Worm (Caenorhabditis elegans) whole organism, late embryonic: ENCODE data around the gene mrps-26.
A peak's percentile ranks its signal among the peaks of the same experiment; 100 is the strongest.

Source experiments
- C08G9.2 ChIP-seq: sonication (generic microtip); optimal IDR thresholded peaks from 2 replicates; lab custom pipeline; 2016; ENCODE audit warnings: mild to moderate bottlenecking, missing genetic modification characterization, moderate library complexity, missing compliant biosample characterization
- C38D4.7 ChIP-seq: fragments of 200-800 bp; sonication (Bioruptor generic); optimal IDR thresholded peaks from 2 replicates; lab custom pipeline; 2018; ENCODE audit warnings: mild to moderate bottlenecking, missing genetic modification characterization, moderate library complexity, missing compliant biosample characterization
- F13H6.1 ChIP-seq: sonication (generic microtip); optimal IDR thresholded peaks from 2 replicates; lab custom pipeline; 2016; ENCODE audit warnings: missing genetic modification characterization, missing compliant biosample characterization
- Y22D7AL.16 ChIP-seq: sonication (generic microtip); optimal IDR thresholded peaks from 2 replicates; lab custom pipeline; 2016; ENCODE audit warnings: missing genetic modification characterization, missing compliant biosample characterization
- ahr-1 ChIP-seq: sonication (generic microtip); optimal IDR thresholded peaks from 2 replicates; lab custom pipeline; 2016; ENCODE audit warnings: missing genetic modification characterization, missing compliant biosample characterization
- ama-1 ChIP-seq: fragments of 150-350 bp; optimal IDR thresholded peaks from 2 replicates; lab custom pipeline; 2014
- ceh-14 ChIP-seq: sonication (generic microtip); optimal IDR thresholded peaks from 2 replicates; lab custom pipeline; 2016; ENCODE audit warnings: missing genotype, missing genetic modification characterization, missing compliant biosample characterization
- ceh-18 ChIP-seq: sonication (generic microtip); optimal IDR thresholded peaks from 2 replicates; lab custom pipeline; 2016; ENCODE audit warnings: missing genetic modification characterization, missing compliant biosample characterization
- ceh-22 ChIP-seq: sonication (generic microtip); optimal IDR thresholded peaks from 2 replicates; lab custom pipeline; 2017; ENCODE audit warnings: missing biosample characterization, missing genetic modification characterization
- ceh-31 ChIP-seq: sonication (generic microtip); optimal IDR thresholded peaks from 2 replicates; lab custom pipeline; 2016; ENCODE audit warnings: missing genetic modification characterization, missing compliant biosample characterization
- ceh-34 ChIP-seq: sonication (generic microtip); optimal IDR thresholded peaks from 2 replicates; lab custom pipeline; 2016; ENCODE audit warnings: mild to moderate bottlenecking, missing genetic modification characterization, missing compliant biosample characterization
- ceh-45 ChIP-seq: fragments of 200-800 bp; sonication (Bioruptor generic); IDR thresholded peaks from 2 replicates; pipeline ENCODE4 v1.3.6; 2022; ENCODE audit warnings: missing genetic modification reagents, missing genetic modification characterization, missing compliant biosample characterization
- ceh-48 ChIP-seq: sonication (generic microtip); optimal IDR thresholded peaks from 2 replicates; lab custom pipeline; 2016; ENCODE audit warnings: missing genetic modification characterization, inconsistent platforms, missing compliant biosample characterization
- ceh-6 ChIP-seq: fragments of 200-800 bp; sonication (Bioruptor generic); optimal IDR thresholded peaks from 2 replicates; lab custom pipeline; 2018; ENCODE audit warnings: mild to moderate bottlenecking, missing genetic modification characterization, missing compliant biosample characterization
- che-1 ChIP-seq: sonication (generic microtip); optimal IDR thresholded peaks from 2 replicates; lab custom pipeline; 2016; ENCODE audit warnings: mild to moderate bottlenecking, missing genetic modification characterization, missing compliant biosample characterization
- dve-1 ChIP-seq: sonication (generic microtip); optimal IDR thresholded peaks from 2 replicates; lab custom pipeline; 2017; ENCODE audit warnings: antibody characterized with exemption, mild to moderate bottlenecking, missing genetic modification characterization, missing compliant biosample characterization
- elt-2 ChIP-seq: sonication (generic microtip); optimal IDR thresholded peaks from 2 replicates; lab custom pipeline; 2016; ENCODE audit warnings: missing genetic modification reagents, missing genetic modification characterization, missing compliant biosample characterization
- elt-4 ChIP-seq: sonication (generic microtip); optimal IDR thresholded peaks from 2 replicates; lab custom pipeline; 2016; ENCODE audit warnings: missing genetic modification characterization, missing compliant biosample characterization
- ets-4 ChIP-seq: sonication (generic microtip); optimal IDR thresholded peaks from 2 replicates; lab custom pipeline; 2016; ENCODE audit warnings: missing genetic modification characterization, missing compliant biosample characterization
- fkh-10 ChIP-seq: fragments of 150-350 bp; optimal IDR thresholded peaks from 2 replicates; lab custom pipeline; 2014; ENCODE audit warnings: missing biosample characterization, missing genetic modification reagents, missing genetic modification characterization
- fkh-6 ChIP-seq: sonication (generic microtip); optimal IDR thresholded peaks from 2 replicates; lab custom pipeline; 2016; ENCODE audit warnings: missing genetic modification characterization, missing compliant biosample characterization
- gmeb-2 ChIP-seq: sonication (generic microtip); optimal IDR thresholded peaks from 2 replicates; lab custom pipeline; 2016; ENCODE audit warnings: missing genetic modification characterization, inconsistent platforms, missing compliant biosample characterization
- hlh-15 ChIP-seq: sonication (generic microtip); optimal IDR thresholded peaks from 2 replicates; lab custom pipeline; 2016; ENCODE audit warnings: missing genetic modification characterization, missing compliant biosample characterization
- hlh-30 ChIP-seq: sonication (generic microtip); optimal IDR thresholded peaks from 2 replicates; lab custom pipeline; 2017; ENCODE audit warnings: antibody characterized with exemption, missing genetic modification characterization, missing compliant biosample characterization; ENCODE audit not compliant: insufficient read depth
- hlh-8 ChIP-seq: sonication (generic microtip); optimal IDR thresholded peaks from 2 replicates; lab custom pipeline; 2016; ENCODE audit warnings: missing genotype, missing genetic modification characterization, missing compliant biosample characterization
- lim-6 ChIP-seq: sonication (generic microtip); optimal IDR thresholded peaks from 2 replicates; lab custom pipeline; 2016; ENCODE audit warnings: missing genetic modification characterization, missing compliant biosample characterization
- madf-2 ChIP-seq: sonication (generic microtip); optimal IDR thresholded peaks from 2 replicates; lab custom pipeline; 2017; ENCODE audit warnings: missing genetic modification characterization, missing compliant biosample characterization
- mec-3 ChIP-seq: sonication (generic microtip); optimal IDR thresholded peaks from 2 replicates; lab custom pipeline; 2016; ENCODE audit warnings: borderline replicate concordance, missing genetic modification characterization, missing compliant biosample characterization
- nfya-1 ChIP-seq: sonication (generic microtip); optimal IDR thresholded peaks from 2 replicates; lab custom pipeline; 2017; ENCODE audit warnings: missing genetic modification characterization, mild to moderate bottlenecking, missing compliant biosample characterization, antibody characterized with exemption, moderate library complexity
- nhr-232 ChIP-seq: sonication (generic microtip); optimal IDR thresholded peaks from 2 replicates; lab custom pipeline; 2016; ENCODE audit warnings: missing genetic modification characterization, missing compliant biosample characterization
- npax-4 ChIP-seq: sonication (generic microtip); optimal IDR thresholded peaks from 2 replicates; lab custom pipeline; 2016; ENCODE audit warnings: missing genetic modification characterization, missing compliant biosample characterization
- pag-3 ChIP-seq: sonication (generic microtip); optimal IDR thresholded peaks from 2 replicates; lab custom pipeline; 2016; ENCODE audit warnings: missing compliant biosample characterization, missing genetic modification characterization, borderline replicate concordance
- pha-2 ChIP-seq: sonication (generic microtip); optimal IDR thresholded peaks from 2 replicates; lab custom pipeline; 2017; ENCODE audit warnings: mild to moderate bottlenecking, missing genetic modification characterization, missing compliant biosample characterization
- pha-4 ChIP-seq: fragments of 150-350 bp; optimal IDR thresholded peaks from 2 replicates; lab custom pipeline; 2018; ENCODE audit warnings: missing biosample characterization, missing genetic modification reagents, missing genetic modification characterization
- pqm-1 ChIP-seq: sonication (generic microtip); optimal IDR thresholded peaks from 2 replicates; lab custom pipeline; 2016; ENCODE audit warnings: missing genetic modification characterization, missing compliant biosample characterization
- pros-1 ChIP-seq: fragments of 150-350 bp; optimal IDR thresholded peaks from 2 replicates; lab custom pipeline; 2014; ENCODE audit warnings: missing biosample characterization, missing genetic modification reagents, missing genetic modification characterization
- sdc-2 ChIP-seq: sonication (generic microtip); optimal IDR thresholded peaks from 2 replicates; lab custom pipeline; 2016; ENCODE audit warnings: missing genotype, missing genetic modification characterization, missing compliant biosample characterization
- sox-4 ChIP-seq: sonication (generic microtip); optimal IDR thresholded peaks from 2 replicates; lab custom pipeline; 2017; ENCODE audit warnings: mild to moderate bottlenecking, missing genetic modification characterization, inconsistent platforms, missing compliant biosample characterization
- tbx-2 ChIP-seq: sonication (generic microtip); optimal IDR thresholded peaks from 2 replicates; lab custom pipeline; 2016; ENCODE audit warnings: missing genetic modification characterization, missing compliant biosample characterization
- ttx-3 ChIP-seq: sonication (generic microtip); optimal IDR thresholded peaks from 2 replicates; lab custom pipeline; 2016; ENCODE audit warnings: missing genetic modification reagents, missing genetic modification characterization, missing compliant biosample characterization
- unc-42 ChIP-seq: sonication (generic microtip); optimal IDR thresholded peaks from 2 replicates; lab custom pipeline; 2016; ENCODE audit warnings: missing genotype, missing genetic modification characterization, missing compliant biosample characterization
- unc-55 ChIP-seq: sonication (generic microtip); optimal IDR thresholded peaks from 2 replicates; lab custom pipeline; 2017; ENCODE audit warnings: missing biosample characterization, missing genetic modification reagents, missing genetic modification characterization
- zip-5 ChIP-seq: sonication (generic microtip); optimal IDR thresholded peaks from 2 replicates; lab custom pipeline; 2016; ENCODE audit warnings: missing genetic modification characterization, missing compliant biosample characterization
- ztf-16 ChIP-seq: sonication (generic microtip); optimal IDR thresholded peaks from 2 replicates; lab custom pipeline; 2017; ENCODE audit warnings: missing genetic modification characterization, missing compliant biosample characterization

mrps-26 gene

ce11 chrIII:5269814-5270213 lies 35.4 kb downstream of the mrps-26 start, which contains the start of gene ZC395.4:
Gene ZC395.4, plus strand, starts transcription at chrIII:5270114.
- TF ChIP-seq pqm-1 (tag; lab: Kevin White, UChicago) (no peak), hlh-8 (tag; lab: Kevin White, UChicago) (no peak), pros-1 (tag; lab: Kevin White, UChicago) (no peak), F13H6.1 (tag; lab: Kevin White, UChicago) (no peak), C38D4.7 (no peak), madf-2 (no peak), lim-6 (tag; lab: Kevin White, UChicago) (no peak), elt-2 (tag; lab: Kevin White, UChicago) (no peak), ceh-14 (tag; lab: Kevin White, UChicago) (no peak), zip-5 (tag; lab: Kevin White, UChicago) (no peak), nhr-232 (tag; lab: Kevin White, UChicago) (no peak)
- TF ChIP-seq, all 69 proteins: peak for 0

DNA sequence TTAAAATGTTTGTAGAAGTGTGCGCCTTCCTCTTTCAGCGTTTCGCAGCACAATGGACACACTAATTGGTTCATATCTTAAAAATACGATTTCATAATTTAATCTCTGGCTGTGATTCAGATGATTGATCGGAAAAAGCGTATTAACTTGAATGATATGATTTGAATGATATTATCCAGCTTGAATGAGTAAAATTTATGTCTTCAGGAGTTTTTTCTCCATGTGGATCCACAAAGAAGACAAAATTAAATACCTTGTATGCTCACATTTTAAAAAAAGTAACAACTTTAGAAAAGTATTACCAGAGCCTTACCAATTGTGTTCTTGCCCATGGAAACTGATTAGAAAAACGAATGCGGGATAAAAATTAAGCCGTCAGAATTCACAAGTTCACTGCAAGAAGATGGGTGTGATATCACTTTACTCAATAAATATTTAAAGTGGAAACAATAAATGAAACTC lies 39.0 kb downstream of the mrps-26 start, which contains the start of gene ztf-8:
TSS of gene ztf-8 (minus strand) at position 76 of the 462 bp plus-strand sequence.
- TF ChIP-seq pha-4 (tag; lab: Kevin White, UChicago) (no peak), hlh-15 (tag; lab: Kevin White, UChicago) (no peak), pag-3 (tag; lab: Kevin White, UChicago) (no peak), ceh-45 (no peak), C08G9.2 (no peak), ttx-3 (tag; lab: Kevin White, UChicago) (no peak), ztf-16 (tag; lab: Kevin White, UChicago) (no peak), F13H6.1 (tag; lab: Kevin White, UChicago) (no peak), ceh-14 (tag; lab: Kevin White, UChicago) (no peak), ceh-34 (tag; lab: Kevin White, UChicago) (no peak), gmeb-2 (no peak), unc-42 (tag; lab: Kevin White, UChicago) (no peak), lim-6 (tag; lab: Kevin White, UChicago) (no peak), ceh-22 (tag; lab: Kevin White, UChicago) (no peak), unc-55 (GFP tag; lab: Kevin White, UChicago) (no peak), tbx-2 (tag; lab: Kevin White, UChicago) (no peak)

DNA sequence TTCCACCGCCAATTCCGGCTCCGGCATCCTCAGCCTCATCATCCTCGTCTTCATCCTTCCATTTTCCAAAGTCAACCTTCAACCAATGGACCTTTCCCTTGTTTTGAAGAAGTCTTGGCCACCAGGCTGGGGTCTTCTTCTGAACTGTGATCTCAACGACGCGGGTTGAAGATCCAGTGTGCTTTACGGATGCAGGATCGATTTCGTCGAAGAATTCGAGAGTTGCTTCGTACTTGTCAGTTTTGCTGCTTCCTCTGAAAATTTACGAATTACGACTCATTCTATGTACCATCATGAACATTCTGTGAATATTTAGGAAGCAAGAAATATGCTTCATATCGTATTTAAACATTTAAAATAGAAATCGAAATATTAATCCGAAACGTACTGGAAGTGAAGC lies 39.8 kb downstream of the mrps-26 start:
- TF ChIP-seq ama-1 (lab: Kevin White, UChicago): no peak
- TF ChIP-seq fkh-6: no peak
- no peak for TF ChIP-seq sox-4
- no peak for TF ChIP-seq hlh-30 (tag; lab: Kevin White, UChicago)
- TF ChIP-seq npax-4 (tag; lab: Kevin White, UChicago): no peak
- TF ChIP-seq ceh-22 (tag; lab: Kevin White, UChicago): no peak
- TF ChIP-seq dve-1 (tag; lab: Kevin White, UChicago): no peak

DNA sequence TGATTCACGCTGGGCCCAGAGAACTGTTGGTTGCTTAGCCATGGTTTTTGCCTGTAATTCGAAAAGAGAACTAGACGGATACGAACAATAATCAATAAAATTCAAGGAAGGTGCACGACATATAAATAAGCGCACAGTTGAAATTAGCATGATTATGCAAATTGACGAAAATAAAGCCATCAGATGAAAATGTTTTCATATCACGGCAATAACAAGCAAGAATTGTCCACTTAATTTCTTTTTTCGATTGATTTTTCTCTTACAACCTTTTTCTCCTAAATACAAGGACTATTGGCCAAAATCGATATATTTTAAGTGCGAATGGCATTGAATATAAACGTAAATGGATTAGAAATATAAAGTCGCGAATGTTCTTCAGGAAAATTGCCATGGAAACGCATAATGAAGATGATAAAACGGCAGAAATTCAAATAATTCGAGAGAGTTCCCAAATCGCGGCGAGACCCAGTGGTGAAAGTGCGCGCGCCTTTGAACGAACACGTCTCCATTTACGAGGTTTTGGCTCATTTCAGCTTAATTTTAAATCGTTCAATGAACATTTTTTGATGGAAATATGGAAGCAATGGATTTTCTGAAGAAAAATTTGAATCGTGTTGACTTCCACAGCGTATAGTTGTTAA lies 40.4 kb downstream of the mrps-26 start, which contains the start of the genes daf-41 and toc-1:
TSS of gene daf-41 (minus strand) at position 51 of the 641 bp plus-strand sequence.
TSS of gene toc-1 (plus strand) at position 537 of the 641 bp plus-strand sequence.
- TF ChIP-seq ceh-45 (no peak), fkh-10 (GFP tag; lab: Kevin White, UChicago) (no peak), ceh-34 (tag; lab: Kevin White, UChicago) (peak; percentile 18), sdc-2 (tag; lab: Kevin White, UChicago) (no peak), pha-2 (tag; lab: Kevin White, UChicago) (no peak), ceh-31 (tag; lab: Kevin White, UChicago) (peak; percentile 44), unc-55 (GFP tag; lab: Kevin White, UChicago) (peak; percentile 22), Y22D7AL.16 (tag; lab: Kevin White, UChicago) (no peak), ceh-14 (tag; lab: Kevin White, UChicago) (peak; percentile 49), nfya-1 (peak; percentile 23), pqm-1 (tag; lab: Kevin White, UChicago) (no peak), ets-4 (tag; lab: Kevin White, UChicago) (no peak), ceh-18 (tag; lab: Kevin White, UChicago) (no peak), unc-42 (tag; lab: Kevin White, UChicago) (peak; percentile 22), elt-4 (tag; lab: Kevin White, UChicago) (no peak), fkh-6 (no peak), che-1 (tag; lab: Kevin White, UChicago) (no peak), ceh-48 (tag; lab: Kevin White, UChicago) (peak; percentile 4), ahr-1 (tag; lab: Kevin White, UChicago) (no peak), ceh-6 (GFP tag; lab: Kevin White, UChicago) (no peak), mec-3 (no peak)
